Worm (Caenorhabditis elegans): ENCODE results near the gene rnp-3.
"Not testable (repeated sequence)": the region's sequence is repeated elsewhere in the genome, so short reads cannot be mapped to it uniquely, and the experiment has no call there.

Gene rnp-3

DNA sequence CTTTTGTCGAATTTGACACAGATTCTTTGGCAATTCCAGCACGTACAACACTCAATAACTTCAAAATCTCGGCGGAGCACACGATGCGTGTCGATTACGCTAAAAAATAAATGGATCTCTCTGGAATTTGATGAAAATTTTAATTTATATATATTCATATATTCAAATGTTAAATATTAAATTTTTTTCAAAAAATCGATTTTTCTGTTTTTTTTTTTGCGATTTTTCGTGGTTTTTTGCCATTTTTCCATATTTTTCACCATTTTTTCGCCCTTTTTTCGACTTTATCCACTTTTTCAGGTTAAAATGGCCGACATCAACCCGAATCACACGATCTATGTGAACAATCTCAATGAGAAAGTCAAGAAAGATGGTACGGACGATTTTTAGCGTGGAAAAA is at the start of gene rnp-3:
TSS of gene rnp-3 (plus strand) at position 301 of the 400 bp plus-strand sequence.
- TF ChIP-seq mdl-1 (tag; optimal IDR thresholded peaks at IDR 0.05) = no peak
- no peak for TF ChIP-seq elt-2 (tag; optimal IDR thresholded peaks at IDR 0.05)
- TF ChIP-seq unc-39 (tag; optimal IDR thresholded peaks at IDR 0.05) = no peak
- no peak for TF ChIP-seq zag-1 (tag; optimal IDR thresholded peaks at IDR 0.05)
- TF ChIP-seq lsy-12 (tag; optimal IDR thresholded peaks at IDR 0.05) = no peak
- no peak for TF ChIP-seq nhr-11 (tag; optimal IDR thresholded peaks at IDR 0.05)
- no peak for TF ChIP-seq skn-1 (tag; optimal IDR thresholded peaks at IDR 0.05)

DNA sequence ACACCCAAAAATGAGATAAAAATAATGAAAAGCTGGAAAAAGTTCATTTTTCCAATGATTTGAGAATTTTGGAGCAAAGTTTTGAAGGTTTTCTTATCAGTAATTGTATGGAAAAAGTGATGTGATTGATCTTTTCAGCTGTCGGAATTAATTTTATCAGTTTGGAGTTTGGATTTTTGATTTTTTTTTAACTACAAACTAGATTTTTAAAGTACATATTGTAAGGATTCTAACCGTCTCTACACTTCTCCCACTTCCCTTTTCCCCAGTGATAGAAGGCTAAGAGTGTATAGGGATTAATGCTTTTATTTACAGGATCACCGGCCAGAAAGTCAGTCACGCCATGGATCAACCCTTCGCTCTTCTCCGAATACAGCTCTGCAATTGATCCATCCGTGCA is 48.2 kb upstream of the rnp-3 start, which contains the start of gene F49F1.7:
TSS of gene F49F1.7 (minus strand) at position 101 of the 400 bp plus-strand sequence.
- not testable (repeated sequence) for TF ChIP-seq fkh-10 (GFP tag; optimal IDR thresholded peaks at IDR 0.05); nhr-11 (tag; optimal IDR thresholded peaks at IDR 0.05); lin-39 (tag; optimal IDR thresholded peaks at IDR 0.05)

DNA sequence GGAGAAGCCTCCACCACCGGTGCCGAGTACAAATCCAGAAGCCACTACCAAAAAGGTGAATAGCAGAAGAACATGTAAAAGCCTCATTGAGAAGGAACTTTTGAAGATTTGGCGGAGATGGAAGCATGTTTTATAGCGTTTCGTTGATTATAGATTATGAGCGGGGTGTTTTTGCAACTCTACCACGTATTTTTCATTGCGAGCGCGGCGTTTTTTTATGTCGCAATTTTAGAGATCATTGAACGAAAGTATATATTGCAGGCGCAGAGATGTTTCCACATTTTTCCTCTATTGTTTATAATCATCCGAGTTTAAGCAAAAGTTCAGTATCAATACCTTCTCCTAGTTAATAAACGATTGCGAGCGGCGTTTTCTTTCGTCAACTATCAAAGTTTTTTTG is 38.1 kb upstream of the rnp-3 start, which contains the start of gene F49F1.17:
TSS of gene F49F1.17 (minus strand) at position 101 of the 400 bp plus-strand sequence.
- no peak for TF ChIP-seq ceh-82 (tag; optimal IDR thresholded peaks at IDR 0.05)
- no peak for TF ChIP-seq elt-2 (tag; optimal IDR thresholded peaks at IDR 0.05)
- no peak for TF ChIP-seq ceh-16 (tag; optimal IDR thresholded peaks at IDR 0.05)
- TF ChIP-seq lsy-12 (tag; optimal IDR thresholded peaks at IDR 0.05) = no peak
- TF ChIP-seq skn-1 (tag; optimal IDR thresholded peaks at IDR 0.05) = no peak
- no peak for TF ChIP-seq pha-4 (tag; optimal IDR thresholded peaks at IDR 0.05)

DNA sequence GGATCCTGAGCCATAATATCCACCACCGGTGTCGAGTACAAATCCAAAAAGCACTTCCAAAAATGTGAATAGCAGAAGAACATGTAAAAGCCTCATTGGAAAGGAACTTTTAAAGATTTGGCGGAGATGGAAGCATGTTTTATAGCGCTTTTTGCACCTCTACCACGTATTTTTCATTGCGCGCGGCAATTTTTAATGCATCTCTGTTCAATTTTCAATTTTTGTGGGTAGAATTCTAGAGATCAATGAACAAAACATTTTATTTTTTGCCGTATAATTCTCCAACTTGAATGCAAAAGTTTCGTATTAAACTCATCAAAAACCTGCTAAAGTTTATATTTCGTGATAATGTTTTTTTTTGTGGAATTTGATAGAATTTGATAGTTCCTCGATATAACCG is 36.4 kb upstream of the rnp-3 start, which contains the start of gene F49F1.9:
TSS of gene F49F1.9 (minus strand) at position 101 of the 400 bp plus-strand sequence.
- no peak for TF ChIP-seq skn-1 (tag; optimal IDR thresholded peaks at IDR 0.05)
- TF ChIP-seq unc-39 (tag; optimal IDR thresholded peaks at IDR 0.05) = no peak
- TF ChIP-seq daf-12 (tag; optimal IDR thresholded peaks at IDR 0.05) = no peak
- no peak for TF ChIP-seq ceh-9 (tag; optimal IDR thresholded peaks at IDR 0.05)
- TF ChIP-seq nhr-76 (tag; optimal IDR thresholded peaks at IDR 0.05) = no peak
- no peak for TF ChIP-seq fkh-2 (tag; optimal IDR thresholded peaks at IDR 0.05)
- TF ChIP-seq eor-1 (tag; optimal IDR thresholded peaks at IDR 0.05) = no peak
- no peak for TF ChIP-seq elt-1 (tag; optimal IDR thresholded peaks at IDR 0.05)
- TF ChIP-seq mdl-1 (tag; optimal IDR thresholded peaks at IDR 0.05) = no peak
- no peak for TF ChIP-seq ztf-4 (tag; optimal IDR thresholded peaks at IDR 0.05)
- TF ChIP-seq ZK546.5 (tag; optimal IDR thresholded peaks at IDR 0.05) = no peak
- TF ChIP-seq ceh-16 (tag; optimal IDR thresholded peaks at IDR 0.05) = no peak
- no peak for TF ChIP-seq zag-1 (tag; optimal IDR thresholded peaks at IDR 0.05)
- no peak for TF ChIP-seq nhr-237 (tag; optimal IDR thresholded peaks at IDR 0.05)
- TF ChIP-seq lin-39 (tag; optimal IDR thresholded peaks at IDR 0.05) = no peak
- no peak for TF ChIP-seq nhr-11 (tag; optimal IDR thresholded peaks at IDR 0.05)
- no peak for TF ChIP-seq fkh-10 (GFP tag; optimal IDR thresholded peaks at IDR 0.05)
- no peak for TF ChIP-seq nfya-1 (tag; optimal IDR thresholded peaks at IDR 0.05; ENCODE audit: insufficient read depth)

DNA sequence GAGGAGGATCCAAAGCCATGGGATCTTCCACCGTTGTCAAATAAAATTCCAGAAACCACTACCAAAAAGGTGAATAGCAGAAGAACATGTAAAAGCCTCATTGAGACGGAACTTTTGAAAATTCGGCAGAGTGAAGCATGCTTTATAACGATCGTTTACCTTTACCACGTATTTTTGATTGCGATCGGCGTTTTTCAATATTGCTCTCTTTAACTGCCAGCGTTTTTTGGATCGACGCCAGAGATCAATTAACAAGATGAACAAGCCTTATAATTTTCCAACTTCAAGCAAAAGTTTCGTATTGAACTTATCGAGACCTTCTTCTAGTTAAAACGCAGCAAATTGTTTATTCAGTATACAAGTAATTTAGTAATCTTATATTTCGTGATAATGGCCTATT is 34.9 kb upstream of the rnp-3 start, which contains the start of gene F49F1.10:
TSS of gene F49F1.10 (minus strand) at position 101 of the 400 bp plus-strand sequence.
- TF ChIP-seq fkh-10 (GFP tag; optimal IDR thresholded peaks at IDR 0.05) (no peak), egl-5 (tag; optimal IDR thresholded peaks at IDR 0.05) (no peak), unc-39 (tag; optimal IDR thresholded peaks at IDR 0.05) (no peak), sea-2 (GFP tag; optimal IDR thresholded peaks at IDR 0.05) (no peak), ceh-16 (tag; optimal IDR thresholded peaks at IDR 0.05) (no peak), mml-1 (tag; optimal IDR thresholded peaks at IDR 0.05) (no peak), ceh-28 (tag; optimal IDR thresholded peaks at IDR 0.05) (no peak), pha-4 (tag; optimal IDR thresholded peaks at IDR 0.05) (no peak)

DNA sequence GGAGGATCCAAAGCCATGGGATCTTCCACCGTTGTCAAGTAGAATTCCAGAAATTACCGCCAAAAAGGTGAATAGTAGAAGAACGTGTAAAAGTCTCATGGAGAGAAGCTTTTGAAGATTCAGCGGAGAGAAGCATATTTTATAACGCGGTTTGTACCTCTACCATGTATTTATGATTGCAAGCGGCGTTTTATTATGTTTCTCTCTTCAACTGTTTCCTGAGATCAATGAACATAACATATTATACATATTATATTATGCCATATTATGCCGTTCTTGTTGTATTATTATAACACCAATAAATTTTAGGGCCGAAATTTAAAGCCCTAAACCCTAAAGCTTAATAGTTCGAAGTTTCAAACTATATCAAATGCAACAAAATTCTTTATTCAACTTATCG is 33.6 kb upstream of the rnp-3 start, which contains the start of gene F49F1.18:
TSS of gene F49F1.18 (minus strand) at position 101 of the 400 bp plus-strand sequence.
- TF ChIP-seq zag-1 (tag; optimal IDR thresholded peaks at IDR 0.05) (no peak), ztf-11 (tag; optimal IDR thresholded peaks at IDR 0.05) (no peak), nhr-12 (tag; optimal IDR thresholded peaks at IDR 0.05) (no peak), aly-2 (tag; optimal IDR thresholded peaks at IDR 0.05) (no peak), fkh-10 (GFP tag; optimal IDR thresholded peaks at IDR 0.05) (no peak), lin-39 (tag; optimal IDR thresholded peaks at IDR 0.05) (no peak), ztf-4 (tag; optimal IDR thresholded peaks at IDR 0.05) (no peak), snpc-4 (tag; optimal IDR thresholded peaks at IDR 0.05) (no peak), nhr-25 (tag; optimal IDR thresholded peaks at IDR 0.05) (no peak), tbx-2 (tag; optimal IDR thresholded peaks at IDR 0.05) (no peak), elt-3 (tag; optimal IDR thresholded peaks at IDR 0.05) (no peak), ama-1 (optimal IDR thresholded peaks at IDR 0.05) (no peak)
